Fruit fly (Drosophila melanogaster) whole organism, prepupa: Measurements from ENCODE around the gene Lcp65Ac.

ENCODE experiments used
- Blimp-1 ChIP-seq: fragments of 200-800 bp; sonication (Bioruptor generic); optimal IDR thresholded peaks from 3 replicates; lab custom pipeline; 2017; ENCODE audit warnings: missing biosample characterization, missing genetic modification characterization, mild to moderate bottlenecking, moderate library complexity, missing genetic modification reagents
- CG10631 ChIP-seq: fragments of 200-800 bp; sonication (Bioruptor generic); optimal IDR thresholded peaks from 2 replicates; lab custom pipeline; 2016; ENCODE audit warnings: missing biosample characterization, missing genetic modification characterization
- CG11294 ChIP-seq: fragments of 200-800 bp; sonication (Bioruptor generic); IDR thresholded peaks from 2 replicates; pipeline ENCODE4 v1.3.6; 2022; ENCODE audit warnings: missing biosample characterization, missing genetic modification characterization
- CG11762 ChIP-seq: fragments of 200-800 bp; sonication (Bioruptor generic); optimal IDR thresholded peaks from 3 replicates; lab custom pipeline; 2016; ENCODE audit warnings: missing biosample characterization, missing genetic modification characterization; ENCODE audit not compliant: insufficient read depth
- CG11902 ChIP-seq: fragments of 200-800 bp; sonication (Bioruptor generic); optimal IDR thresholded peaks from 3 replicates; lab custom pipeline; 2016; ENCODE audit warnings: missing biosample characterization, missing genetic modification characterization
- CG15336 ChIP-seq: fragments of 200-800 bp; sonication (Bioruptor generic); IDR thresholded peaks from 2 replicates; pipeline ENCODE4 v1.3.6; 2022; ENCODE audit warnings: missing biosample characterization, missing genetic modification characterization
- CG16779 ChIP-seq: fragments of 200-800 bp; sonication (Bioruptor generic); optimal IDR thresholded peaks from 3 replicates; lab custom pipeline; 2017; ENCODE audit warnings: missing biosample characterization, mild to moderate bottlenecking, missing genetic modification characterization
- CG3032 ChIP-seq: fragments of 200-800 bp; optimal IDR thresholded peaks from 2 replicates; lab custom pipeline; 2019; ENCODE audit warnings: missing biosample characterization, mild to moderate bottlenecking, missing genetic modification characterization, moderate library complexity
- CG31627 ChIP-seq: fragments of 200-800 bp; sonication (Bioruptor generic); optimal IDR thresholded peaks from 3 replicates; lab custom pipeline; 2016; ENCODE audit warnings: missing biosample characterization, missing genetic modification characterization
- CG32006 ChIP-seq: fragments of 200-800 bp; sonication (Bioruptor generic); optimal IDR thresholded peaks from 3 replicates; lab custom pipeline; 2017; ENCODE audit warnings: missing biosample characterization, mild to moderate bottlenecking, missing genetic modification characterization
- CG3919 ChIP-seq: fragments of 200-800 bp; sonication (Bioruptor generic); optimal IDR thresholded peaks from 3 replicates; lab custom pipeline; 2016; ENCODE audit warnings: missing biosample characterization, missing genetic modification characterization
- CG4318 ChIP-seq: fragments of 200-800 bp; sonication (Bioruptor generic); optimal IDR thresholded peaks from 3 replicates; lab custom pipeline; 2017; ENCODE audit warnings: missing biosample characterization, mild to moderate bottlenecking, missing genetic modification characterization
- CG6276 ChIP-seq: fragments of 200-800 bp; sonication (Bioruptor generic); optimal IDR thresholded peaks from 2 replicates; lab custom pipeline; 2017; ENCODE audit warnings: missing biosample characterization, mild to moderate bottlenecking, missing genetic modification characterization
- CG6792 ChIP-seq: fragments of 200-800 bp; sonication (Bioruptor generic); optimal IDR thresholded peaks from 3 replicates; lab custom pipeline; 2016; ENCODE audit warnings: missing biosample characterization, missing genetic modification characterization
- CG6808 ChIP-seq: fragments of 200-800 bp; sonication (Bioruptor generic); optimal IDR thresholded peaks from 3 replicates; lab custom pipeline; 2017; ENCODE audit warnings: missing biosample characterization, missing genetic modification characterization, mild to moderate bottlenecking, moderate library complexity, missing genetic modification reagents
- CG6854 ChIP-seq: fragments of 200-800 bp; sonication (Bioruptor generic); optimal IDR thresholded peaks from 2 replicates; lab custom pipeline; 2017; ENCODE audit warnings: missing biosample characterization, mild to moderate bottlenecking, missing genetic modification characterization
- CG7368 ChIP-seq: fragments of 200-800 bp; sonication (Bioruptor generic); optimal IDR thresholded peaks from 3 replicates; lab custom pipeline; 2016; ENCODE audit warnings: missing biosample characterization, missing genetic modification characterization
- CG8119 ChIP-seq: fragments of 200-800 bp; sonication (Bioruptor generic); IDR thresholded peaks from 3 replicates; pipeline ENCODE4 v1.3.6; 2022; ENCODE audit warnings: missing biosample characterization, missing genetic modification characterization
- CG8319 ChIP-seq: fragments of 200-800 bp; sonication (Bioruptor generic); optimal IDR thresholded peaks from 3 replicates; lab custom pipeline; 2016; ENCODE audit warnings: missing biosample characterization, missing genetic modification characterization
- CG8632 ChIP-seq: fragments of 200-800 bp; sonication (Bioruptor generic); optimal IDR thresholded peaks from 3 replicates; lab custom pipeline; 2016; ENCODE audit warnings: missing biosample characterization, missing genetic modification characterization
- CG9139 ChIP-seq: fragments of 200-800 bp; sonication (Bioruptor generic); optimal IDR thresholded peaks from 3 replicates; lab custom pipeline; 2017; ENCODE audit warnings: missing biosample characterization, mild to moderate bottlenecking, missing genetic modification characterization
- Eip78C ChIP-seq: fragments of 200-800 bp; sonication (Bioruptor generic); peaks from one replicate; lab custom pipeline; 2016; ENCODE audit warnings: missing biosample characterization, missing genetic modification characterization
- Ets21C ChIP-seq: fragments of 200-800 bp; sonication (Bioruptor generic); optimal IDR thresholded peaks from 3 replicates; lab custom pipeline; 2016; ENCODE audit warnings: missing biosample characterization, missing genetic modification characterization
- Gug ChIP-seq: fragments of 200-800 bp; sonication (Bioruptor generic); IDR thresholded peaks from 2 replicates; pipeline ENCODE4 v1.3.6; 2022; ENCODE audit warnings: missing biosample characterization, missing genetic modification characterization
- Hr38 ChIP-seq: sonication (Bioruptor generic); optimal IDR thresholded peaks from 2 replicates; lab custom pipeline; 2016; ENCODE audit warnings: missing biosample characterization, missing genetic modification characterization
- Hr4 ChIP-seq: fragments of 200-800 bp; sonication (Bioruptor generic); optimal IDR thresholded peaks from 3 replicates; lab custom pipeline; 2016; ENCODE audit warnings: missing biosample characterization, missing genetic modification characterization
- Lpt ChIP-seq: fragments of 200-800 bp; sonication (Bioruptor generic); optimal IDR thresholded peaks from 3 replicates; lab custom pipeline; 2016; ENCODE audit warnings: missing biosample characterization, missing genetic modification characterization
- Met ChIP-seq: fragments of 200-800 bp; sonication (Bioruptor generic); optimal IDR thresholded peaks from 3 replicates; lab custom pipeline; 2016; ENCODE audit warnings: missing biosample characterization, missing genetic modification characterization
- OdsH ChIP-seq: fragments of 200-800 bp; sonication (Bioruptor generic); optimal IDR thresholded peaks from 3 replicates; lab custom pipeline; 2016; ENCODE audit warnings: missing biosample characterization, missing genetic modification characterization
- Smox ChIP-seq: fragments of 200-800 bp; sonication (Bioruptor generic); optimal IDR thresholded peaks from 3 replicates; lab custom pipeline; 2016; ENCODE audit warnings: missing biosample characterization, missing genetic modification characterization
- Sox102F ChIP-seq: fragments of 200-800 bp; sonication (Bioruptor generic); optimal IDR thresholded peaks from 2 replicates; lab custom pipeline; 2016; ENCODE audit warnings: missing biosample characterization, mild to moderate bottlenecking, missing genetic modification characterization
- Sox14 ChIP-seq: fragments of 200-800 bp; sonication (Bioruptor generic); optimal IDR thresholded peaks from 3 replicates; lab custom pipeline; 2016; ENCODE audit warnings: missing biosample characterization, missing genetic modification characterization
- Sox15 ChIP-seq: fragments of 200-800 bp; sonication (Bioruptor generic); optimal IDR thresholded peaks from 3 replicates; lab custom pipeline; 2016; ENCODE audit warnings: missing biosample characterization, missing genetic modification characterization
- achi ChIP-seq: fragments of 200-800 bp; sonication (Bioruptor generic); optimal IDR thresholded peaks from 3 replicates; lab custom pipeline; 2016; ENCODE audit warnings: missing biosample characterization, missing genetic modification characterization
- acj6 ChIP-seq: fragments of 200-800 bp; sonication (Bioruptor generic); optimal IDR thresholded peaks from 3 replicates; lab custom pipeline; 2016; ENCODE audit warnings: missing biosample characterization, missing genetic modification characterization
- dac ChIP-seq: fragments of 200-800 bp; sonication (Bioruptor generic); optimal IDR thresholded peaks from 2 replicates; lab custom pipeline; 2017; ENCODE audit warnings: missing biosample characterization, mild to moderate bottlenecking, missing genetic modification characterization
- esn ChIP-seq: fragments of 200-800 bp; sonication (Bioruptor generic); optimal IDR thresholded peaks from 2 replicates; lab custom pipeline; 2016; ENCODE audit warnings: missing biosample characterization, mild to moderate bottlenecking, missing genetic modification characterization, moderate library complexity
- fd59A ChIP-seq: fragments of 200-800 bp; sonication (Bioruptor generic); optimal IDR thresholded peaks from 2 replicates; lab custom pipeline; 2017; ENCODE audit warnings: missing biosample characterization, mild to moderate bottlenecking, missing genetic modification characterization, missing genetic modification reagents
- fd85E ChIP-seq: fragments of 200-800 bp; sonication (Bioruptor generic); optimal IDR thresholded peaks from 3 replicates; lab custom pipeline; 2016; ENCODE audit warnings: missing biosample characterization, missing genetic modification characterization
- fkh ChIP-seq: fragments of 200-800 bp; sonication (Bioruptor generic); optimal IDR thresholded peaks from 3 replicates; lab custom pipeline; 2017; ENCODE audit warnings: missing biosample characterization, mild to moderate bottlenecking, missing genetic modification characterization, moderate library complexity
- lz ChIP-seq: fragments of 200-800 bp; sonication (Bioruptor generic); optimal IDR thresholded peaks from 3 replicates; lab custom pipeline; 2016; ENCODE audit warnings: missing biosample characterization, missing genetic modification characterization
- net ChIP-seq: fragments of 200-800 bp; sonication (Bioruptor generic); optimal IDR thresholded peaks from 3 replicates; lab custom pipeline; 2016; ENCODE audit warnings: missing biosample characterization, missing genetic modification characterization
- pdm3 ChIP-seq: fragments of 200-800 bp; sonication (Bioruptor generic); optimal IDR thresholded peaks from 3 replicates; lab custom pipeline; 2016; ENCODE audit warnings: missing biosample characterization, missing genetic modification characterization
- spab ChIP-seq: fragments of 200-800 bp; sonication (Bioruptor generic); optimal IDR thresholded peaks from 2 replicates; lab custom pipeline; 2017; ENCODE audit warnings: missing biosample characterization, mild to moderate bottlenecking, missing genetic modification characterization, missing genetic modification reagents
- ss ChIP-seq, 2 experiments: fragments of 200-800 bp; sonication (Bioruptor generic); optimal IDR thresholded peaks; 2 replicates in 1 of 2; 3 replicates in 1 of 2; lab custom pipeline; 2017 to 2018; ENCODE audit warnings: mild to moderate bottlenecking in 2 of 2, missing biosample characterization in 2 of 2, missing genetic modification characterization in 2 of 2, moderate library complexity in 1 of 2
- svp ChIP-seq: fragments of 200-800 bp; sonication (Bioruptor generic); peaks from one replicate; lab custom pipeline; 2016; ENCODE audit warnings: missing biosample characterization, missing genetic modification characterization

The Lcp65Ac gene

DNA sequence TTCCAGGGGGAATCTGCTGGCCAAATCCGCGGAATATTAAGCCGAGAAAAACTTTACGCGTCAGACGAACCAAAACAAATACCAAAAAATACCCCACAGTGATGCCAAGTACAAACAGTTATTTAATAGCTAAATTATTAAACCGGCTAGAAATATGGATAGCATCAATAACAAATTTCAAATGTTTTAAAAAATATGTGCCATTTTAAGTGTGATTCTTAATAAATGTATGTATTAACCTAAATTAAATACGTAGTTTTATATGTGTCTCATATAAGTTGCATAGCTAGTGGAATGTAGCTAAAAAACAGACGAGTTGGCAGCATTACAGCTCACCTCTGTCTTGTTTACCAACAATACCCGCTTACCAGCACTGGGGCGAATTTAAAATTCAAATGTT lies 37.2 kb downstream of the Lcp65Ac start, which contains the start of gene CG10274 (continued):
- TF ChIP-seq CG11294 (GFP tag; lab: Robert Waterston, UW): no peak; the same call in 1 of the 2 replicates
- no peak for TF ChIP-seq CG10631 (GFP tag; lab: Kevin White, UChicago)
- no peak for TF ChIP-seq Lpt (GFP tag; lab: Kevin White, UChicago)
- no peak for TF ChIP-seq achi (GFP tag; lab: Kevin White, UChicago)
- no peak for TF ChIP-seq CG7368 (GFP tag; lab: Kevin White, UChicago)
- TF ChIP-seq CG6276 (GFP tag; lab: Kevin White, UChicago): no peak
- TF ChIP-seq Sox102F: no peak
- TF ChIP-seq Met (GFP tag; lab: Kevin White, UChicago): no peak
- peak; percentile 52 for TF ChIP-seq CG8319 (GFP tag; lab: Kevin White, UChicago)
- peak; percentile 34 for TF ChIP-seq fd59A
- TF ChIP-seq CG31627 (GFP tag; lab: Kevin White, UChicago): peak; percentile 82
- TF ChIP-seq Gug (GFP tag; lab: Robert Waterston, UW): peak; percentile 43; the same call in 1 of the 2 replicates
- no peak for TF ChIP-seq CG8119 (GFP tag; lab: Robert Waterston, UW)
- peak; percentile 79 for TF ChIP-seq esn (GFP tag; lab: Kevin White, UChicago)
- no peak for TF ChIP-seq CG32006 (GFP tag; lab: Kevin White, UChicago)
- no peak for TF ChIP-seq Ets21C (GFP tag; lab: Kevin White, UChicago)
- no peak for TF ChIP-seq CG15336
- TF ChIP-seq Smox (GFP tag; lab: Kevin White, UChicago): no peak
- TF ChIP-seq CG3919 (GFP tag; lab: Kevin White, UChicago): no peak
- TF ChIP-seq dac (GFP tag; lab: Kevin White, UChicago): no peak
- TF ChIP-seq net (GFP tag; lab: Kevin White, UChicago): no peak

DNA sequence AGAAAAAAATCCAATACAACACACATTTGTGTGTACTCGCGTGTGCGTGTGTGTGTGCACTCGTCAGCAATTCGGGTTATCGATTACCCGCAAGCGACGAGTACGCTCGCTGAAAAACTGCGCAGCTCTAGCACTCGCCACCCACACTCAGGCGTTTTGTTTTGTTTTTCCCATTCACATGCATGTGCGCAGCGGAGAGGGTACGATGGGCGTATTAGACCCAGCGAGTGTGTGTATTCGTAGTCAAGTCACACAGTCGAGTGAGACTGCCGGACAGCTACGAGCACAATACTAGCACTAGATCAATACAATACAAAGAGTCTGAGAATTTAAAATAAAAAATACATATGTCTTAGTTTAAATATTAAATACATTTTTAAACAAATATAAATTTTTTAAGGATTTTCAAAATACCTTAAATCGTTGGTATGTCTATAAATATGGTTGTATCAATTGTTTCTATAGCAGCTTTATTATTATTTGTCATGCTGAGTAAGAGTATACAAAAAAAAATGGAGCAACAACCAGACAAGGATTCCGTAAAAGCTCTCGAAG lies 40.3 kb downstream of the Lcp65Ac start, which contains the start of the genes D19B and CG43293:
D19B (minus strand) TSS at position 37 of the 555 bp plus-strand sequence.
CG43293 (plus strand) TSS at position 306 of the 555 bp plus-strand sequence.
- TF ChIP-seq Sox14 (GFP tag; lab: Kevin White, UChicago) (peak; percentile 88), pdm3 (peak; percentile 86), Eip78C (peak; percentile 96), net (GFP tag; lab: Kevin White, UChicago) (peak; percentile 93), fd85E (peak; percentile 51), CG15336 (peak; percentile 91), fkh (GFP tag; lab: Kevin White, UChicago) (peak; percentile 89), esn (GFP tag; lab: Kevin White, UChicago) (peak; percentile 90), acj6 (GFP tag; lab: Kevin White, UChicago) (peak; percentile 90), svp (GFP tag; lab: Kevin White, UChicago) (peak; percentile 92), Blimp-1 (GFP tag; lab: Kevin White, UChicago) (no peak), OdsH (GFP tag; lab: Kevin White, UChicago) (peak; percentile 91), CG11294 (GFP tag; lab: Robert Waterston, UW) (peak; percentile 80), CG16779 (tag; lab: Kevin White, UChicago) (peak; percentile 81), spab (GFP tag; lab: Kevin White, UChicago) (peak; percentile 81), CG6808 (GFP tag; lab: Kevin White, UChicago) (peak; percentile 76), fd59A (peak; percentile 71), CG6792 (GFP tag; lab: Kevin White, UChicago) (peak; percentile 85), CG6854 (GFP tag; lab: Kevin White, UChicago) (peak; percentile 65), lz (GFP tag; lab: Kevin White, UChicago) (peak; percentile 83), Lpt (GFP tag; lab: Kevin White, UChicago) (peak; percentile 85), CG4318 (GFP tag; lab: Kevin White, UChicago) (peak; percentile 71), CG11902 (GFP tag; lab: Kevin White, UChicago) (peak; percentile 68), CG10631 (GFP tag; lab: Kevin White, UChicago) (peak; percentile 88), dac (GFP tag; lab: Kevin White, UChicago) (peak; percentile 85), Hr38 (GFP tag; lab: Kevin White, UChicago) (no peak), CG3919 (GFP tag; lab: Kevin White, UChicago) (peak; percentile 93), Sox15 (GFP tag; lab: Kevin White, UChicago) (peak; percentile 72), CG8319 (GFP tag; lab: Kevin White, UChicago) (peak; percentile 77), CG8119 (GFP tag; lab: Robert Waterston, UW) (peak; percentile 91), Hr4 (peak; percentile 93), CG11762 (GFP tag; lab: Kevin White, UChicago) (peak; percentile 69), CG6276 (GFP tag; lab: Kevin White, UChicago) (peak; percentile 36), Smox (GFP tag; lab: Kevin White, UChicago) (peak; percentile 83), Ets21C (GFP tag; lab: Kevin White, UChicago) (peak; percentile 74), CG8632 (peak; percentile 82), ss (GFP tag; optimal IDR thresholded peaks at IDR 0.05; lab: Kevin White, UChicago) (no peak), CG31627 (GFP tag; lab: Kevin White, UChicago) (peak; percentile 87), Met (GFP tag; lab: Kevin White, UChicago) (peak; percentile 85), Gug (GFP tag; lab: Robert Waterston, UW) (peak; percentile 72), CG9139 (GFP tag; lab: Kevin White, UChicago) (peak; percentile 69), CG3032 (tag; lab: Kevin White, UChicago) (peak; percentile 81)
